Worm (Caenorhabditis elegans) whole organism, young adult: Measurements from ENCODE around the gene emre-1.

Experiments
- B0019.2 ChIP-seq: fragments of 200-800 bp; sonication (Bioruptor generic); conservative IDR thresholded peaks from 2 replicates; pipeline ENCODE4 v1.3.6; 2022; ENCODE audit warnings: missing genetic modification reagents, missing genetic modification characterization, missing compliant biosample characterization
- B0336.3 ChIP-seq: fragments of 200-800 bp; sonication (Bioruptor generic); IDR thresholded peaks from 2 replicates; pipeline ENCODE4 v1.3.6; 2022; ENCODE audit warnings: missing genetic modification characterization, missing compliant biosample characterization
- F33H1.4 ChIP-seq: fragments of 200-800 bp; sonication (Bioruptor generic); IDR thresholded peaks from 2 replicates; pipeline ENCODE4 v1.3.6; 2022; ENCODE audit warnings: missing genetic modification reagents, missing genetic modification characterization, missing compliant biosample characterization
- F37B4.10 ChIP-seq: fragments of 200-800 bp; sonication (Bioruptor generic); IDR thresholded peaks from 2 replicates; pipeline ENCODE4 v1.3.6; 2022; ENCODE audit warnings: missing genetic modification characterization, missing compliant biosample characterization
- F57C9.4 ChIP-seq: sonication (generic microtip); optimal IDR thresholded peaks from 2 replicates; lab custom pipeline; 2017; ENCODE audit warnings: mild to moderate bottlenecking, missing genetic modification characterization, missing compliant biosample characterization
- Y53G8AR.9 ChIP-seq: fragments of 200-800 bp; sonication (Bioruptor generic); conservative IDR thresholded peaks from 2 replicates; pipeline ENCODE4 v1.3.6; 2022; ENCODE audit warnings: missing genetic modification reagents, missing genetic modification characterization, missing compliant biosample characterization
- Y67H2A.10 ChIP-seq: fragments of 200-800 bp; sonication (Bioruptor generic); conservative IDR thresholded peaks from 2 replicates; pipeline ENCODE4 v1.3.6; 2022; ENCODE audit warnings: missing genetic modification reagents, missing genetic modification characterization, missing compliant biosample characterization
- aptf-2 ChIP-seq: fragments of 200-800 bp; sonication (Bioruptor generic); conservative IDR thresholded peaks from 2 replicates; pipeline ENCODE4 v1.3.6; 2022; ENCODE audit warnings: missing genetic modification reagents, missing genetic modification characterization, missing compliant biosample characterization
- atf-7 ChIP-seq: sonication (generic microtip); optimal IDR thresholded peaks from 2 replicates; lab custom pipeline; 2017; ENCODE audit warnings: mild to moderate bottlenecking, missing genetic modification characterization, missing compliant biosample characterization
- athp-1 ChIP-seq: sonication (generic microtip); optimal IDR thresholded peaks from 2 replicates; lab custom pipeline; 2017; ENCODE audit warnings: mild to moderate bottlenecking, missing genetic modification characterization, missing compliant biosample characterization
- attf-5 ChIP-seq: fragments of 200-800 bp; sonication (Bioruptor generic); optimal IDR thresholded peaks from 2 replicates; lab custom pipeline; 2018; ENCODE audit warnings: mild to moderate bottlenecking, missing genetic modification characterization, missing compliant biosample characterization
- die-1 ChIP-seq: sonication (generic microtip); optimal IDR thresholded peaks from 2 replicates; lab custom pipeline; 2016; ENCODE audit warnings: missing genotype, mild to moderate bottlenecking, missing genetic modification characterization, missing compliant biosample characterization
- dox-1 ChIP-seq: fragments of 200-800 bp; sonication (Bioruptor generic); IDR thresholded peaks from 2 replicates; pipeline ENCODE4 v1.3.6; 2022; ENCODE audit warnings: missing genetic modification reagents, missing genetic modification characterization, missing compliant biosample characterization
- him-1 ChIP-seq: sonication (generic microtip); optimal IDR thresholded peaks from 2 replicates; lab custom pipeline; 2016; ENCODE audit warnings: missing genotype, missing genetic modification reagents, missing genetic modification characterization, missing compliant biosample characterization
- lag-1 ChIP-seq: fragments of 200-800 bp; sonication (Bioruptor generic); IDR thresholded peaks from 2 replicates; pipeline ENCODE4 v1.3.6; 2022; ENCODE audit warnings: missing genetic modification reagents, missing genetic modification characterization, missing compliant biosample characterization
- let-607 ChIP-seq, 2 experiments: fragments of 200-800 bp in 1 of 2; sonication (Bioruptor generic) in 1 of 2; sonication (generic microtip) in 1 of 2; optimal IDR thresholded peaks; 2 replicates each; lab custom pipeline; 2016 to 2018; ENCODE audit warnings: mild to moderate bottlenecking in 2 of 2, missing compliant biosample characterization in 2 of 2, missing genetic modification characterization in 2 of 2, moderate library complexity in 2 of 2, missing genotype in 1 of 2
- madf-3 ChIP-seq: fragments of 200-800 bp; sonication (Bioruptor generic); IDR thresholded peaks from 2 replicates; pipeline ENCODE4 v1.3.6; 2022; ENCODE audit warnings: missing genetic modification reagents, missing genetic modification characterization, missing compliant biosample characterization
- mel-28 ChIP-seq: sonication (generic microtip); optimal IDR thresholded peaks from 2 replicates; lab custom pipeline; 2016; ENCODE audit warnings: borderline replicate concordance, mild to moderate bottlenecking, missing genetic modification characterization, missing compliant biosample characterization
- nhr-80 ChIP-seq: sonication (generic microtip); optimal IDR thresholded peaks from 2 replicates; lab custom pipeline; 2016; ENCODE audit warnings: missing genetic modification characterization, missing compliant biosample characterization
- snpc-1.3 ChIP-seq: sonication (generic microtip); optimal IDR thresholded peaks from 2 replicates; lab custom pipeline; 2017; ENCODE audit warnings: missing genetic modification characterization, mild to moderate bottlenecking, missing compliant biosample characterization, antibody characterized with exemption, moderate library complexity, missing genotype, missing genetic modification reagents; ENCODE audit not compliant: insufficient read depth
- snpc-4 ChIP-seq, 5 experiments: fragments of 150-350 bp in 1 of 5; sonication (generic microtip) in 4 of 5; optimal IDR thresholded peaks; 2 replicates each; lab custom pipeline; 2014 to 2018; ENCODE audit warnings: missing genetic modification characterization in 5 of 5, missing biosample characterization in 3 of 5, antibody characterized with exemption in 2 of 5, mild to moderate bottlenecking in 2 of 5, missing compliant biosample characterization in 2 of 5, missing genotype in 2 of 5, moderate library complexity in 2 of 5, missing genetic modification reagents in 1 of 5
- tlf-1 ChIP-seq: fragments of 200-800 bp; sonication (Bioruptor generic); optimal IDR thresholded peaks from 2 replicates; lab custom pipeline; 2018; ENCODE audit warnings: mild to moderate bottlenecking, missing genetic modification characterization, missing compliant biosample characterization
- unc-130 ChIP-seq: sonication (generic microtip); optimal IDR thresholded peaks from 2 replicates; lab custom pipeline; 2016; ENCODE audit warnings: missing genetic modification reagents, missing genetic modification characterization, missing compliant biosample characterization
- unc-62 ChIP-seq: fragments of 150-350 bp; optimal IDR thresholded peaks from 2 replicates; lab custom pipeline; 2014; ENCODE audit warnings: missing biosample characterization, missing genetic modification reagents, missing genetic modification characterization
- zfh-2 ChIP-seq: fragments of 200-800 bp; sonication (Bioruptor generic); conservative IDR thresholded peaks from 2 replicates; pipeline ENCODE4 v1.3.6; 2022; ENCODE audit warnings: missing genetic modification reagents, missing genetic modification characterization, missing compliant biosample characterization
- ztf-28 ChIP-seq: fragments of 200-800 bp; sonication (Bioruptor generic); IDR thresholded peaks from 2 replicates; pipeline ENCODE4 v1.3.6; 2022; ENCODE audit warnings: missing genetic modification reagents, missing genetic modification characterization, missing compliant biosample characterization

emre-1 gene

ce11 chrX:14999101-14999500 lies 19.6 kb downstream of the emre-1 start, which contains the start of gene cutl-3:
cutl-3 (minus strand) TSS chrX:14999201.
- no peak for TF ChIP-seq aptf-2 (GFP tag; lab: Robert Waterston, UW)

ce11 chrX:15003891-15004550 lies 24.5 kb downstream of the emre-1 start, which contains the start of gene slc-25A18.1:
slc-25A18.1 (minus strand) TSS chrX:15003941.
- TF ChIP-seq nhr-80 (tag; lab: Kevin White, UChicago) (peak; percentile 37), B0336.3 (GFP tag; lab: Robert Waterston, UW) (no peak)

ce11 chrX:15006847-15007358 lies 27.4 kb downstream of the emre-1 start, which contains the start of gene ergi-2:
ergi-2 (minus strand) TSS chrX:15007308.
- no peak for TF ChIP-seq F57C9.4
- TF ChIP-seq attf-5 (GFP tag; lab: Kevin White, UChicago), result peak; percentile 32
- TF ChIP-seq let-607 (tag; optimal IDR thresholded peaks at IDR 0.05; lab: Kevin White, UChicago), result peak; percentile 75 to 87
- peak; percentile 47 for TF ChIP-seq nhr-80 (tag; lab: Kevin White, UChicago)
- no peak for TF ChIP-seq die-1 (tag; lab: Kevin White, UChicago)
- no peak for TF ChIP-seq him-1 (tag; lab: Kevin White, UChicago)

DNA sequence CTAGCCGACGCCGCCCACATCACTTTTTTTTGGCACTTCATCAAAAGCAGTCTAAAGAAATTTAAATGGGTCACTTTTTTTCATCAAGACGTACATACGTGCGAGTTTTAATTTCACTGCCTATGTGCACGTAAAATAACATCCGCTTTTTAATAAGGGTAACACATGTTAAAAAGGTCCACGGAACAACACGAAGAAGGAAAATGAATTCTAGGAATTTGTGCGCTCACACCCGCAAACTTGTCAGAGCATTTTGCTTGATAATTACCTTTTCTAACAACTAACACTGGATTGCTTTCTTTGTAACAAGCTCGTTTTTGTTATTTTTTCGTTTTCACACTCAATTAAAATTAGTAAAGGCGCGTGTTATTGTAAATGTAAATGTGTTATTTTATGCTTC lies 29.2 kb downstream of the emre-1 start:
- TF ChIP-seq unc-62 (no peak), athp-1 (tag; lab: Kevin White, UChicago) (no peak), ztf-28 (GFP tag; lab: Robert Waterston, UW) (no peak), atf-7 (tag; lab: Kevin White, UChicago) (no peak), nhr-80 (tag; lab: Kevin White, UChicago) (no peak), unc-130 (GFP tag; lab: Kevin White, UChicago) (no peak), madf-3 (GFP tag; lab: Robert Waterston, UW) (no peak), B0019.2 (GFP tag; lab: Robert Waterston, UW) (no peak), lag-1 (no peak), tlf-1 (GFP tag; lab: Kevin White, UChicago) (no peak), mel-28 (no peak), F33H1.4 (GFP tag; lab: Robert Waterston, UW) (no peak)

ce11 chrX:15010941-15011340 lies 31.5 kb downstream of the emre-1 start:
- peak; percentile 47; the same call in 1 of the 2 replicates for TF ChIP-seq zfh-2 (GFP tag; lab: Robert Waterston, UW)
- no peak for TF ChIP-seq F37B4.10 (GFP tag; lab: Robert Waterston, UW)
- peak; percentile 27 for TF ChIP-seq snpc-4 (GFP tag; optimal IDR thresholded peaks at IDR 0.05; lab: Kevin White, UChicago)
- peak in 1 of 4 experiments; percentile 58 for TF ChIP-seq snpc-4 (tag; optimal IDR thresholded peaks at IDR 0.05; lab: Kevin White, UChicago)

ce11 chrX:15011526-15012274 lies 32.2 kb downstream of the emre-1 start:
- no peak for TF ChIP-seq Y53G8AR.9 (GFP tag; lab: Robert Waterston, UW)
- TF ChIP-seq dox-1 (GFP tag; lab: Robert Waterston, UW), result no peak
- TF ChIP-seq snpc-1.3 (tag; lab: Kevin White, UChicago), result no peak
- no peak for TF ChIP-seq Y67H2A.10 (GFP tag; lab: Robert Waterston, UW)
- TF ChIP-seq, all 124 proteins: peak for 0
